Worm (Caenorhabditis elegans) whole organism, late embryonic: Measurements from ENCODE around the gene srbc-43.

Experiments used
- ama-1 ChIP-seq: fragments of 150-350 bp; optimal IDR thresholded peaks from 2 replicates; lab custom pipeline; 2014
- ceh-19 ChIP-seq: fragments of 200-800 bp; sonication (Bioruptor generic); optimal IDR thresholded peaks from 2 replicates; lab custom pipeline; 2018; ENCODE audit warnings: mild to moderate bottlenecking, missing genetic modification characterization, missing compliant biosample characterization
- ceh-48 ChIP-seq: sonication (generic microtip); optimal IDR thresholded peaks from 2 replicates; lab custom pipeline; 2016; ENCODE audit warnings: missing genetic modification characterization, inconsistent platforms, missing compliant biosample characterization
- dve-1 ChIP-seq: sonication (generic microtip); optimal IDR thresholded peaks from 2 replicates; lab custom pipeline; 2017; ENCODE audit warnings: antibody characterized with exemption, mild to moderate bottlenecking, missing genetic modification characterization, missing compliant biosample characterization
- fkh-10 ChIP-seq: fragments of 150-350 bp; optimal IDR thresholded peaks from 2 replicates; lab custom pipeline; 2014; ENCODE audit warnings: missing biosample characterization, missing genetic modification reagents, missing genetic modification characterization
- fkh-6 ChIP-seq: sonication (generic microtip); optimal IDR thresholded peaks from 2 replicates; lab custom pipeline; 2016; ENCODE audit warnings: missing genetic modification characterization, missing compliant biosample characterization
- nfya-1 ChIP-seq: sonication (generic microtip); optimal IDR thresholded peaks from 2 replicates; lab custom pipeline; 2017; ENCODE audit warnings: missing genetic modification characterization, mild to moderate bottlenecking, missing compliant biosample characterization, antibody characterized with exemption, moderate library complexity
- nhr-11 ChIP-seq: fragments of 150-350 bp; optimal IDR thresholded peaks from 2 replicates; lab custom pipeline; 2014; ENCODE audit warnings: missing biosample characterization, missing genetic modification characterization
- odd-2 ChIP-seq: sonication (generic microtip); optimal IDR thresholded peaks from 2 replicates; lab custom pipeline; 2017; ENCODE audit warnings: antibody characterized with exemption, mild to moderate bottlenecking, missing genetic modification characterization, missing compliant biosample characterization
- pha-4 ChIP-seq: fragments of 150-350 bp; optimal IDR thresholded peaks from 2 replicates; lab custom pipeline; 2018; ENCODE audit warnings: missing biosample characterization, missing genetic modification reagents, missing genetic modification characterization
- sdc-2 ChIP-seq: sonication (generic microtip); optimal IDR thresholded peaks from 2 replicates; lab custom pipeline; 2016; ENCODE audit warnings: missing genotype, missing genetic modification characterization, missing compliant biosample characterization
- ttx-3 ChIP-seq: sonication (generic microtip); optimal IDR thresholded peaks from 2 replicates; lab custom pipeline; 2016; ENCODE audit warnings: missing genetic modification reagents, missing genetic modification characterization, missing compliant biosample characterization

DNA sequence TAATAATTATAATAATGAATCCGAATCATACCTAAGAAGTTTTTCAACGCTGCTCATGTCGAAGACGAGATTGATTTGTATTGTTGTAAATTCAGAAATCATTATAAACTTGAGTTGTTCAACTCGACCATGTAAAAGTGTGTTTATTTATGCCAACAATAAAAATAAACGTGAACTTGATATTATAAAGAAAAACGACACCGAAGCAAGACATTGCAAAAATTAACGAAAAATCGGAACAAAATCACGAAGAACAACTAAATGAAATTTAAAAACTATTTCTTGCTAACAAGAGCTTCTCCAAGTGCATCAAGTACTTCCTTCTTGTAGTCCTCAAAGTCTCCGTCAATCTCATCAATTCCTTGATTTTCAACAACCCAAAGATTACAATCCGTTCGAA, 29.4 kb downstream of the srbc-43 start, which contains the start of gene F18E2.15:
- no peak for TF ChIP-seq sdc-2 (tag; lab: Kevin White, UChicago)
- TF ChIP-seq fkh-6: no peak
- no peak for TF ChIP-seq fkh-10 (GFP tag; lab: Kevin White, UChicago)
- TF ChIP-seq nhr-11 (tag; lab: Kevin White, UChicago): no peak
- TF ChIP-seq ceh-19 (GFP tag; lab: Kevin White, UChicago): no peak
- no peak for TF ChIP-seq odd-2
- no peak for TF ChIP-seq nfya-1 (tag; lab: Kevin White, UChicago)
- no peak for TF ChIP-seq ceh-48 (tag; lab: Kevin White, UChicago)
- no peak for TF ChIP-seq dve-1 (tag; lab: Kevin White, UChicago)
- no peak for TF ChIP-seq ama-1 (lab: Kevin White, UChicago)
- no peak for TF ChIP-seq ttx-3
- TF ChIP-seq pha-4 (tag; lab: Kevin White, UChicago): no peak
